Fruit fly (Drosophila melanogaster) whole organism, embryonic: ENCODE measurements around the gene RpL8.

Experiments
- Abd-B ChIP-seq: fragments of 200-800 bp; sonication (Bioruptor generic); optimal IDR thresholded peaks from 2 replicates; lab custom pipeline; 2018; ENCODE audit warnings: missing biosample characterization, mild to moderate bottlenecking, missing genetic modification characterization, moderate library complexity
- CG10147 ChIP-seq: fragments of 200-800 bp; sonication (Bioruptor generic); optimal IDR thresholded peaks from 2 replicates; lab custom pipeline; 2019; ENCODE audit warnings: missing biosample characterization, mild to moderate bottlenecking, missing genetic modification characterization, moderate library complexity
- CG10543 ChIP-seq: fragments of 200-800 bp; sonication (Bioruptor generic); optimal IDR thresholded peaks from 3 replicates; lab custom pipeline; 2017; ENCODE audit warnings: missing biosample characterization, mild to moderate bottlenecking, missing genetic modification characterization, moderate library complexity
- CG13424 ChIP-seq: fragments of 200-800 bp; sonication (Bioruptor generic); optimal IDR thresholded peaks from 2 replicates; lab custom pipeline; 2019; ENCODE audit warnings: missing biosample characterization, mild to moderate bottlenecking, missing genetic modification characterization, moderate library complexity
- CG14050 ChIP-seq: fragments of 200-800 bp; sonication (Bioruptor generic); IDR thresholded peaks from 3 replicates; pipeline ENCODE4 v1.3.6; 2022; ENCODE audit warnings: missing biosample characterization, missing genetic modification characterization
- CG16813 ChIP-seq: fragments of 200-800 bp; sonication (Bioruptor generic); IDR thresholded peaks from 3 replicates; pipeline ENCODE4 v1.3.6; 2022; ENCODE audit warnings: missing biosample characterization, missing genetic modification characterization; ENCODE audit not compliant: partially characterized antibody
- CG17186 ChIP-seq: fragments of 200-800 bp; sonication (Bioruptor generic); optimal IDR thresholded peaks from 3 replicates; lab custom pipeline; 2017; ENCODE audit warnings: missing biosample characterization, missing genetic modification reagents, missing genetic modification characterization
- CG2889 ChIP-seq: fragments of 200-800 bp; sonication (Bioruptor generic); IDR thresholded peaks from 3 replicates; pipeline ENCODE4 v1.3.6; 2022; ENCODE audit warnings: missing biosample characterization, missing genetic modification characterization
- CG30020 ChIP-seq: fragments of 200-800 bp; optimal IDR thresholded peaks from 2 replicates; lab custom pipeline; 2019; ENCODE audit warnings: missing biosample characterization, mild to moderate bottlenecking, missing genetic modification characterization, moderate library complexity
- CG3163 ChIP-seq: fragments of 200-800 bp; sonication (Bioruptor generic); optimal IDR thresholded peaks from 3 replicates; lab custom pipeline; 2016; ENCODE audit warnings: missing biosample characterization, missing genetic modification characterization
- CG32767 ChIP-seq: fragments of 200-800 bp; sonication (Bioruptor generic); IDR thresholded peaks from 2 replicates; pipeline ENCODE4 v1.3.6; 2022; ENCODE audit warnings: missing biosample characterization, missing genetic modification characterization
- CG33557 ChIP-seq: fragments of 200-800 bp; sonication (Bioruptor generic); optimal IDR thresholded peaks from 2 replicates; lab custom pipeline; 2019; ENCODE audit warnings: missing biosample characterization, mild to moderate bottlenecking, missing genetic modification characterization, moderate library complexity
- CG3995 ChIP-seq: fragments of 200-800 bp; sonication (Bioruptor generic); optimal IDR thresholded peaks from 3 replicates; lab custom pipeline; 2016; ENCODE audit warnings: missing biosample characterization, missing genetic modification characterization
- CG42726 ChIP-seq: fragments of 200-800 bp; sonication (Bioruptor generic); IDR thresholded peaks from 2 replicates; pipeline ENCODE4 v1.3.6; 2022; ENCODE audit warnings: missing biosample characterization, missing genetic modification characterization; ENCODE audit not compliant: partially characterized antibody
- CG5953 ChIP-seq: fragments of 200-800 bp; sonication (Bioruptor generic); IDR thresholded peaks from 2 replicates; pipeline ENCODE4 v1.3.6; 2022; ENCODE audit warnings: missing biosample characterization, missing genetic modification characterization
- CG6854 ChIP-seq: fragments of 200-800 bp; sonication (Bioruptor generic); optimal IDR thresholded peaks from 3 replicates; lab custom pipeline; 2017; ENCODE audit warnings: missing biosample characterization, mild to moderate bottlenecking, missing genetic modification characterization
- CG7556 ChIP-seq: fragments of 200-800 bp; sonication (Bioruptor generic); optimal IDR thresholded peaks from 2 replicates; lab custom pipeline; 2017; ENCODE audit warnings: missing biosample characterization, mild to moderate bottlenecking, missing genetic modification characterization
- CG7745 ChIP-seq: fragments of 200-800 bp; sonication (Bioruptor generic); optimal IDR thresholded peaks from 2 replicates; lab custom pipeline; 2018; ENCODE audit warnings: missing biosample characterization, mild to moderate bottlenecking, missing genetic modification characterization, moderate library complexity
- CG7963 ChIP-seq: fragments of 200-800 bp; sonication (Bioruptor generic); IDR thresholded peaks from 3 replicates; pipeline ENCODE4 v1.3.6; 2022; ENCODE audit warnings: missing biosample characterization, missing genetic modification characterization; ENCODE audit not compliant: partially characterized antibody
- CG8388 ChIP-seq: fragments of 200-800 bp; sonication (Bioruptor generic); optimal IDR thresholded peaks from 2 replicates; lab custom pipeline; 2019; ENCODE audit warnings: missing biosample characterization, mild to moderate bottlenecking, missing genetic modification characterization, moderate library complexity
- CG9609 ChIP-seq: fragments of 200-800 bp; sonication (Bioruptor generic); optimal IDR thresholded peaks from 3 replicates; lab custom pipeline; 2016; ENCODE audit warnings: missing biosample characterization, missing genetic modification characterization
- Camta ChIP-seq: fragments of 200-800 bp; sonication (Bioruptor generic); optimal IDR thresholded peaks from 2 replicates; lab custom pipeline; 2016; ENCODE audit warnings: missing biosample characterization, missing genetic modification characterization
- Deaf1 ChIP-seq: fragments of 200-800 bp; optimal IDR thresholded peaks from 3 replicates; lab custom pipeline; 2019; ENCODE audit warnings: missing biosample characterization, mild to moderate bottlenecking, missing genetic modification characterization, moderate library complexity
- Fer2 ChIP-seq: fragments of 200-800 bp; sonication (Bioruptor generic); optimal IDR thresholded peaks from 2 replicates; lab custom pipeline; 2018; ENCODE audit warnings: missing biosample characterization, mild to moderate bottlenecking, missing genetic modification characterization, moderate library complexity
- HLH3B ChIP-seq: fragments of 200-800 bp; sonication (Bioruptor generic); IDR thresholded peaks from 2 replicates; pipeline ENCODE4 v1.3.6; 2022; ENCODE audit warnings: missing biosample characterization, missing genetic modification characterization
- Hr78 ChIP-seq, 2 experiments: fragments of 200-800 bp in 1 of 2; fragments of >200 bp in 1 of 2; sonication (Bioruptor generic) in 1 of 2; optimal IDR thresholded peaks; 2 replicates each; lab custom pipeline; 2017 to 2019; ENCODE audit warnings: missing biosample characterization in 2 of 2, missing genetic modification characterization in 2 of 2, mild to moderate bottlenecking in 1 of 2, moderate library complexity in 1 of 2
- NFAT ChIP-seq: fragments of 200-800 bp; sonication (Bioruptor generic); IDR thresholded peaks from 2 replicates; pipeline ENCODE4 v1.3.6; 2022; ENCODE audit warnings: missing biosample characterization, missing genetic modification characterization
- Ssrp ChIP-seq: fragments of 200-800 bp; sonication (Bioruptor generic); optimal IDR thresholded peaks from 2 replicates; lab custom pipeline; 2018; ENCODE audit warnings: missing biosample characterization, mild to moderate bottlenecking, missing genetic modification characterization, moderate library complexity
- TFAM ChIP-seq: fragments of 200-800 bp; sonication (Bioruptor generic); optimal IDR thresholded peaks from 2 replicates; lab custom pipeline; 2017; ENCODE audit warnings: missing biosample characterization, missing genetic modification characterization, inconsistent platforms
- danr ChIP-seq: fragments of 200-800 bp; sonication (Bioruptor generic); IDR thresholded peaks from 2 replicates; pipeline ENCODE4 v1.3.6; 2022; ENCODE audit warnings: missing biosample characterization, missing genetic modification characterization
- grn ChIP-seq: fragments of 200-800 bp; sonication (Bioruptor generic); optimal IDR thresholded peaks from 3 replicates; lab custom pipeline; 2017; ENCODE audit warnings: missing biosample characterization, missing genetic modification characterization
- gt ChIP-seq: fragments of 200-800 bp; sonication (Bioruptor generic); IDR thresholded peaks from 2 replicates; pipeline ENCODE4 v1.3.6; 2022; ENCODE audit warnings: missing biosample characterization, missing genetic modification characterization
- hbn ChIP-seq: fragments of 200-800 bp; sonication (Bioruptor generic); IDR thresholded peaks from 2 replicates; pipeline ENCODE4 v1.3.6; 2022; ENCODE audit warnings: missing biosample characterization, missing genetic modification characterization; ENCODE audit not compliant: partially characterized antibody
- kah ChIP-seq: fragments of 200-800 bp; sonication (Bioruptor generic); optimal IDR thresholded peaks from 2 replicates; lab custom pipeline; 2018; ENCODE audit warnings: missing biosample characterization, mild to moderate bottlenecking, missing genetic modification characterization
- klu ChIP-seq: fragments of 200-800 bp; sonication (Bioruptor generic); IDR thresholded peaks from 2 replicates; pipeline ENCODE4 v1.3.6; 2022; ENCODE audit warnings: missing biosample characterization, missing genetic modification characterization
- kni ChIP-seq: fragments of 200-800 bp; sonication (Bioruptor generic); optimal IDR thresholded peaks from 3 replicates; lab custom pipeline; 2017; ENCODE audit warnings: mild to moderate bottlenecking, missing biosample characterization, missing genetic modification reagents, missing genetic modification characterization
- lbe ChIP-seq: fragments of 200-800 bp; sonication (Bioruptor generic); optimal IDR thresholded peaks from 2 replicates; lab custom pipeline; 2016; ENCODE audit warnings: missing biosample characterization, mild to moderate bottlenecking, missing genetic modification characterization
- maf-S ChIP-seq: fragments of 200-800 bp; sonication (Bioruptor generic); optimal IDR thresholded peaks from 2 replicates; lab custom pipeline; 2016; ENCODE audit warnings: missing biosample characterization, missing genetic modification characterization
- pfk ChIP-seq: fragments of 200-800 bp; sonication (Bioruptor generic); optimal IDR thresholded peaks from 2 replicates; lab custom pipeline; 2018; ENCODE audit warnings: missing biosample characterization, mild to moderate bottlenecking, missing genetic modification characterization, moderate library complexity
- psq ChIP-seq: fragments of 200-800 bp; sonication (Bioruptor generic); optimal IDR thresholded peaks from 2 replicates; lab custom pipeline; 2017; ENCODE audit warnings: missing biosample characterization, missing genetic modification characterization
- pum ChIP-seq: fragments of 200-800 bp; sonication (Bioruptor generic); optimal IDR thresholded peaks from 2 replicates; lab custom pipeline; 2016; ENCODE audit warnings: missing biosample characterization, missing genetic modification characterization
- sr ChIP-seq: fragments of 200-800 bp; sonication (Bioruptor generic); IDR thresholded peaks from 3 replicates; pipeline ENCODE4 v1.3.6; 2022; ENCODE audit warnings: missing biosample characterization, missing genetic modification characterization
- tna ChIP-seq: fragments of 200-800 bp; sonication (Bioruptor generic); IDR thresholded peaks from 2 replicates; pipeline ENCODE4 v1.3.6; 2022; ENCODE audit warnings: missing biosample characterization, missing genetic modification characterization; ENCODE audit not compliant: partially characterized antibody
- tup ChIP-seq: fragments of 200-800 bp; sonication (Bioruptor generic); optimal IDR thresholded peaks from 2 replicates; lab custom pipeline; 2016; ENCODE audit warnings: missing biosample characterization, mild to moderate bottlenecking, missing genetic modification characterization, moderate library complexity
- usp ChIP-seq: fragments of >200 bp; optimal IDR thresholded peaks from 2 replicates; lab custom pipeline; 2017; ENCODE audit warnings: missing biosample characterization, missing genetic modification characterization
- wek ChIP-seq: fragments of 200-800 bp; sonication (Bioruptor generic); optimal IDR thresholded peaks from 3 replicates; lab custom pipeline; 2018; ENCODE audit warnings: missing biosample characterization, mild to moderate bottlenecking, missing genetic modification characterization, moderate library complexity
- z ChIP-seq: fragments of 200-800 bp; sonication (Bioruptor generic); IDR thresholded peaks from 3 replicates; pipeline ENCODE4 v1.3.6; 2022; ENCODE audit warnings: missing biosample characterization, missing genetic modification characterization
- zen2 ChIP-seq: fragments of 200-800 bp; sonication (Bioruptor generic); IDR thresholded peaks from 3 replicates; pipeline ENCODE4 v1.3.6; 2022; ENCODE audit warnings: missing biosample characterization, missing genetic modification characterization; ENCODE audit not compliant: partially characterized antibody

RpL8 gene

DNA sequence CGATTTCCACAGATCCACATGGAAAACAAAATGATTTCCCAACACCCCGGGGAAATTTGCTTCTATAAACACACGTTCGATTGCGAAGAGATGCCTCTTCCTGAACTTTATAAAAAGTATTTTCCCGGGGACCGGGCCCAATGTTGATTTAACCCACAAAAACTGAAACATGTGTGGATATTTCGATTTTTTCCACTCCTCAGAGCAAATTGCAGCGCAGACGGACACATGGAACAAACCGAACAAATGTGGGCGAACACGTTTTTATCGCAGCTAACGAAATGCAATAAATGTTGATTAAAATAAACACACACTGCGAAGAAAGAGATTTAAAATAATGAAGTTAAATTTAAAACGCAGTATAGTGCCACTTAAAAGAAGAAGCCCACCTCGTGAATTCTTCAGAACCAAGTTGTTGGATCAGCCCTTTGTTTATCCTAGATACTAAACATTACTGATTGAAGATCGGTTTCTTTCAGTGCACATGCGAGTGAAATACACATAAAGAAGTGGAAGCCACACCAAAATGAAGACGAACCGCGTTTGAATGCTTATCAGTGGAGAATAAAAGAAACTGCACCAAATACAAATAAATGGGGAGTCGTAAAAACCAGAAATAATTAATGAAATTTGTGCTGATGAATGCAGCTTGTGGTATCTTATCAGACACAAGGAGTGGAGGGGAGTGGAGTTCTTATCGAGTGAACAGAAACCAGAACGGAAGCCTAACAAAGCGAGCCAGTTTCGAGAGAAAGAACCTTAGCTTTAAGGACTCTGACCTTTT lies 4.3 kb upstream of the RpL8 start (continued):
- peak; percentile 91 for TF ChIP-seq lbe (GFP tag; lab: Kevin White, UChicago)
- peak; percentile 36 for TF ChIP-seq CG30020
- peak; percentile 90 for TF ChIP-seq CG5953 (GFP tag; lab: Robert Waterston, UW)
- TF ChIP-seq CG6854 (GFP tag; lab: Kevin White, UChicago), result no peak
- TF ChIP-seq grn (GFP tag; lab: Kevin White, UChicago), result peak; percentile 12
- TF ChIP-seq CG9609 (GFP tag; lab: Kevin White, UChicago), result peak; percentile 76
- TF ChIP-seq CG13424 (tag; lab: Kevin White, UChicago), result peak; percentile 84
- TF ChIP-seq CG7963 (GFP tag; lab: Robert Waterston, UW), result no peak
- no peak for TF ChIP-seq zen2 (GFP tag; lab: Robert Waterston, UW)
- TF ChIP-seq CG32767 (GFP tag; lab: Robert Waterston, UW), result peak; percentile 74
- TF ChIP-seq CG33557 (GFP tag; lab: Kevin White, UChicago), result no peak
- TF ChIP-seq klu (GFP tag; lab: Robert Waterston, UW), result no peak; the same call in 1 of the 2 replicates
- peak; percentile 42 for TF ChIP-seq CG3163 (GFP tag; lab: Kevin White, UChicago)
- TF ChIP-seq hbn (GFP tag; lab: Robert Waterston, UW), result no peak
- no peak for TF ChIP-seq CG42726 (GFP tag; lab: Robert Waterston, UW)
- TF ChIP-seq HLH3B (GFP tag; lab: Robert Waterston, UW), result peak; percentile 86
- no peak for TF ChIP-seq usp (GFP tag; lab: Kevin White, UChicago)
- TF ChIP-seq NFAT, result no peak
- TF ChIP-seq psq, result peak; percentile 32
- TF ChIP-seq danr, result 0 out of 2 replicates have a peak, but pooled peaks have one; percentile 51
- TF ChIP-seq z (GFP tag; lab: Robert Waterston, UW), result peak; percentile 50; the same call in 1 of the 3 replicates
- no peak for TF ChIP-seq CG3995 (GFP tag; lab: Kevin White, UChicago)
- TF ChIP-seq pum (GFP tag; lab: Kevin White, UChicago), result peak; percentile 73
- TF ChIP-seq pfk (GFP tag; lab: Kevin White, UChicago), result no peak
- peak; percentile 46 for TF ChIP-seq maf-S
- peak; percentile 85 for TF ChIP-seq Ssrp (tag; lab: Kevin White, UChicago)
- TF ChIP-seq CG17186 (GFP tag; lab: Kevin White, UChicago), result peak; percentile 60
- TF ChIP-seq CG10543, result peak; percentile 23
- TF ChIP-seq Fer2 (tag; lab: Kevin White, UChicago), result no peak
- peak; percentile 82 for TF ChIP-seq Abd-B
- peak; percentile 64 for TF ChIP-seq CG7556
- TF ChIP-seq TFAM, result peak; percentile 49
- TF ChIP-seq gt, result peak; percentile 41; the same call in 1 of the 2 replicates
- no peak for TF ChIP-seq Hr78 (GFP tag; optimal IDR thresholded peaks at IDR 0.05; lab: Kevin White, UChicago)
- TF ChIP-seq sr (GFP tag; lab: Robert Waterston, UW), result peak; percentile 75
- TF ChIP-seq CG16813, result no peak
- peak; percentile 82 for TF ChIP-seq Camta
- TF ChIP-seq kah (GFP tag; lab: Kevin White, UChicago), result peak; percentile 78
- peak; percentile 46 for TF ChIP-seq CG7745
- TF ChIP-seq CG2889, result peak; percentile 40; the same call in 1 of the 3 replicates
- peak; percentile 83 for TF ChIP-seq CG8388 (GFP tag; lab: Kevin White, UChicago)
- TF ChIP-seq wek (GFP tag; lab: Kevin White, UChicago), result peak; percentile 42
- TF ChIP-seq tna (GFP tag; lab: Robert Waterston, UW), result no peak
- peak; percentile 38 for TF ChIP-seq kni (GFP tag; lab: Kevin White, UChicago)
- peak; percentile 48 for TF ChIP-seq Deaf1 (tag; lab: Kevin White, UChicago)
- peak; percentile 68 for TF ChIP-seq CG14050 (GFP tag; lab: Robert Waterston, UW)
- TF ChIP-seq CG10147 (GFP tag; lab: Kevin White, UChicago), result peak; percentile 24
- peak; percentile 51 for TF ChIP-seq tup (GFP tag; lab: Kevin White, UChicago)
